Worm (Caenorhabditis elegans): ENCODE results near the gene F17C11.11.

DNA sequence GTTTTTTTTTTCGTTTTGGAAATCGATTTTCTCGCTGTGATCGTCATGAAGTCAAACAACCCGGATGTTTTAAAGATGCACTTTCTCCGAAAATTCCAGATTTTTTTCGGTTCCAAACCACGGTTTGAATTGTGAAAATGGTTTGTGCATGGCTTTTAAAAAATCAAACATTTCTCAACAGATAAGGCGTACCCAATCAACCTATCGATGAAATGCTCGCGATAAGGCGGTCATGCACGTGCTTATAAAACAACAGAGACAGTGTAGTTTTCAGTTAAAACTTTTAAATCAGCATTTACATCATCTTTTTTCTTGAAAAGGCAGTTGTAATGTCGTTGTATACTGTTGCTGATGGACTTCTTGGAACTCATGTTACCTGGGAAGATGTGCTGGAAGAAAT is 6.2 kb downstream of the F17C11.11 start, which contains the start of gene F58B4.5:
- no peak for TF ChIP-seq ham-2 (GFP tag; optimal IDR thresholded peaks at IDR 0.05)
- TF ChIP-seq elt-3 (tag; optimal IDR thresholded peaks at IDR 0.05) = no peak
- no peak for TF ChIP-seq snpc-4 (tag; optimal IDR thresholded peaks at IDR 0.05)
- TF ChIP-seq mep-1 (tag; optimal IDR thresholded peaks at IDR 0.05) = no peak
- TF ChIP-seq ztf-11 (tag; optimal IDR thresholded peaks at IDR 0.05) = no peak
- no peak for TF ChIP-seq nhr-28 (tag; optimal IDR thresholded peaks at IDR 0.05)
- TF ChIP-seq lsy-2 (tag; optimal IDR thresholded peaks at IDR 0.05) = no peak
- TF ChIP-seq nhr-237 (tag; optimal IDR thresholded peaks at IDR 0.05) = no peak
- no peak for TF ChIP-seq nhr-76 (tag; optimal IDR thresholded peaks at IDR 0.05)
- no peak for TF ChIP-seq nhr-2 (tag; optimal IDR thresholded peaks at IDR 0.05)
- no peak for TF ChIP-seq flh-1 (GFP tag; optimal IDR thresholded peaks at IDR 0.05)
- TF ChIP-seq lin-13 (tag; optimal IDR thresholded peaks at IDR 0.05) = no peak

Data from whole organism, mixed stage, embryonic.